Worm (Caenorhabditis elegans) whole organism, L2 larva: ENCODE results near the gene Y66C5A.2.
A peak's percentile ranks its signal among the peaks of the same experiment; 100 is the strongest.

ENCODE experiments used
- C34F6.9 ChIP-seq: fragments of 150-350 bp; optimal IDR thresholded peaks from 2 replicates; lab custom pipeline; 2014; ENCODE audit warnings: missing biosample characterization, missing genetic modification characterization
- F13H6.1 ChIP-seq: sonication (generic microtip); optimal IDR thresholded peaks from 2 replicates; lab custom pipeline; 2016; ENCODE audit warnings: missing genetic modification characterization, missing compliant biosample characterization
- Y55F3AM.14 ChIP-seq: fragments of 200-800 bp; sonication (Bioruptor generic); optimal IDR thresholded peaks from 2 replicates; lab custom pipeline; 2018; ENCODE audit warnings: mild to moderate bottlenecking, missing genetic modification characterization, missing compliant biosample characterization
- alr-1 ChIP-seq: fragments of 150-350 bp; optimal IDR thresholded peaks from 2 replicates; lab custom pipeline; 2014; ENCODE audit warnings: missing biosample characterization, missing genetic modification characterization
- ama-1 ChIP-seq: fragments of 150-350 bp; optimal IDR thresholded peaks from 2 replicates; lab custom pipeline; 2018; ENCODE audit warnings: inconsistent platforms
- blmp-1 ChIP-seq: sonication (generic microtip); optimal IDR thresholded peaks from 2 replicates; lab custom pipeline; 2017; ENCODE audit warnings: missing genetic modification characterization, mild to moderate bottlenecking, missing compliant biosample characterization, antibody characterized with exemption, moderate library complexity; ENCODE audit not compliant: insufficient read depth
- ceh-16 ChIP-seq: fragments of 150-350 bp; optimal IDR thresholded peaks from 2 replicates; lab custom pipeline; 2014; ENCODE audit warnings: missing biosample characterization, missing genetic modification characterization
- dmd-4 ChIP-seq: sonication (generic microtip); optimal IDR thresholded peaks from 2 replicates; lab custom pipeline; 2017; ENCODE audit warnings: missing biosample characterization, missing genetic modification characterization
- egl-27 ChIP-seq: sonication (generic microtip); optimal IDR thresholded peaks from 3 replicates; lab custom pipeline; 2017; ENCODE audit warnings: missing biosample characterization, missing genetic modification reagents, missing genetic modification characterization
- elt-3 ChIP-seq: sonication (generic microtip); optimal IDR thresholded peaks from 2 replicates; lab custom pipeline; 2017; ENCODE audit warnings: missing biosample characterization, missing genetic modification characterization
- fos-1 ChIP-seq: fragments of 150-350 bp; optimal IDR thresholded peaks from 2 replicates; lab custom pipeline; 2014; ENCODE audit warnings: missing biosample characterization, missing genetic modification characterization
- gmeb-1 ChIP-seq: fragments of 150-350 bp; optimal IDR thresholded peaks from 2 replicates; lab custom pipeline; 2014; ENCODE audit warnings: missing biosample characterization, missing genetic modification characterization
- lin-11 ChIP-seq: fragments of 150-350 bp; sonication (generic microtip); optimal IDR thresholded peaks from 2 replicates; lab custom pipeline; 2014; ENCODE audit warnings: missing biosample characterization, missing genetic modification characterization, inconsistent platforms, mixed read lengths
- lin-13 ChIP-seq: fragments of 150-350 bp; optimal IDR thresholded peaks from 2 replicates; lab custom pipeline; 2014; ENCODE audit warnings: missing biosample characterization, missing genetic modification reagents, missing genetic modification characterization
- lin-39 ChIP-seq: fragments of 150-350 bp; optimal IDR thresholded peaks from 2 replicates; lab custom pipeline; 2014; ENCODE audit warnings: missing biosample characterization, missing genetic modification reagents, missing genetic modification characterization
- lsy-2 ChIP-seq, 2 experiments: fragments of 150-350 bp in 1 of 2; sonication (generic microtip) in 1 of 2; optimal IDR thresholded peaks; 2 replicates each; lab custom pipeline; 2014 to 2017; ENCODE audit warnings: missing biosample characterization in 2 of 2, missing genetic modification characterization in 2 of 2
- mbf-1 ChIP-seq: sonication (generic microtip); optimal IDR thresholded peaks from 2 replicates; lab custom pipeline; 2017; ENCODE audit warnings: missing biosample characterization, missing genetic modification characterization
- mdl-1 ChIP-seq, 2 experiments: fragments of 150-350 bp in 1 of 2; sonication (generic microtip) in 1 of 2; optimal IDR thresholded peaks; 2 replicates each; lab custom pipeline; 2017; ENCODE audit warnings: missing biosample characterization in 2 of 2, missing genetic modification characterization in 2 of 2
- nhr-12 ChIP-seq: fragments of 150-350 bp; optimal IDR thresholded peaks from 2 replicates; lab custom pipeline; 2014; ENCODE audit warnings: missing biosample characterization, missing genetic modification characterization
- nhr-129 ChIP-seq: fragments of 150-350 bp; optimal IDR thresholded peaks from 2 replicates; lab custom pipeline; 2014; ENCODE audit warnings: missing biosample characterization, missing genetic modification characterization
- nhr-21 ChIP-seq: fragments of 150-350 bp; optimal IDR thresholded peaks from 2 replicates; lab custom pipeline; 2014; ENCODE audit warnings: missing biosample characterization, missing genetic modification characterization
- nhr-23 ChIP-seq: fragments of 150-350 bp; optimal IDR thresholded peaks from 2 replicates; lab custom pipeline; 2014; ENCODE audit warnings: missing biosample characterization, missing genetic modification reagents, missing genetic modification characterization
- nhr-237 ChIP-seq: fragments of 150-350 bp; optimal IDR thresholded peaks from 2 replicates; lab custom pipeline; 2014; ENCODE audit warnings: missing biosample characterization, missing genetic modification characterization
- nhr-25 ChIP-seq: fragments of 150-350 bp; sonication (generic microtip); optimal IDR thresholded peaks from 3 replicates; lab custom pipeline; 2014; ENCODE audit warnings: missing biosample characterization, missing genetic modification characterization
- nhr-6 ChIP-seq: fragments of 150-350 bp; optimal IDR thresholded peaks from 2 replicates; lab custom pipeline; 2014; ENCODE audit warnings: missing biosample characterization, missing genetic modification characterization
- peb-1 ChIP-seq: fragments of 150-350 bp; optimal IDR thresholded peaks from 2 replicates; lab custom pipeline; 2014; ENCODE audit warnings: missing biosample characterization, missing genetic modification characterization
- sem-4 ChIP-seq: fragments of 150-350 bp; optimal IDR thresholded peaks from 2 replicates; lab custom pipeline; 2014; ENCODE audit warnings: missing biosample characterization, missing genetic modification reagents, missing genetic modification characterization
- sma-3 ChIP-seq: sonication (generic microtip); optimal IDR thresholded peaks from 2 replicates; lab custom pipeline; 2016; ENCODE audit warnings: missing genetic modification reagents, missing genetic modification characterization, missing compliant biosample characterization
- sma-9 ChIP-seq, 2 experiments: fragments of 150-350 bp in 1 of 2; sonication (generic microtip) in 1 of 2; optimal IDR thresholded peaks; 2 replicates each; lab custom pipeline; 2014 to 2016; ENCODE audit warnings: missing genetic modification characterization in 2 of 2, mild to moderate bottlenecking in 1 of 2, missing biosample characterization in 1 of 2, missing compliant biosample characterization in 1 of 2, missing genetic modification reagents in 1 of 2, moderate library complexity in 1 of 2
- snpc-4 ChIP-seq: fragments of 150-350 bp; optimal IDR thresholded peaks from 2 replicates; lab custom pipeline; 2014; ENCODE audit warnings: missing biosample characterization, missing genetic modification characterization
- unc-39 ChIP-seq: fragments of 150-350 bp; optimal IDR thresholded peaks from 2 replicates; lab custom pipeline; 2014; ENCODE audit warnings: missing biosample characterization, missing genetic modification characterization
- unc-55 ChIP-seq: fragments of 150-350 bp; sonication (generic microtip); optimal IDR thresholded peaks from 3 replicates; lab custom pipeline; 2014; ENCODE audit warnings: missing biosample characterization, missing genetic modification reagents, missing genetic modification characterization
- unc-62 ChIP-seq: fragments of 150-350 bp; optimal IDR thresholded peaks from 2 replicates; lab custom pipeline; 2014; ENCODE audit warnings: missing biosample characterization, missing genetic modification reagents, missing genetic modification characterization
- zag-1 ChIP-seq: fragments of 150-350 bp; optimal IDR thresholded peaks from 2 replicates; lab custom pipeline; 2014; ENCODE audit warnings: missing biosample characterization, missing genetic modification characterization
- ztf-1 ChIP-seq: fragments of 200-800 bp; sonication (Bioruptor generic); conservative IDR thresholded peaks from 2 replicates; pipeline ENCODE4 v1.3.6; 2022; ENCODE audit warnings: missing genetic modification characterization, missing compliant biosample characterization
- ztf-4 ChIP-seq: fragments of 150-350 bp; optimal IDR thresholded peaks from 2 replicates; lab custom pipeline; 2014; ENCODE audit warnings: missing biosample characterization, missing genetic modification characterization

Y66C5A.2 gene

DNA sequence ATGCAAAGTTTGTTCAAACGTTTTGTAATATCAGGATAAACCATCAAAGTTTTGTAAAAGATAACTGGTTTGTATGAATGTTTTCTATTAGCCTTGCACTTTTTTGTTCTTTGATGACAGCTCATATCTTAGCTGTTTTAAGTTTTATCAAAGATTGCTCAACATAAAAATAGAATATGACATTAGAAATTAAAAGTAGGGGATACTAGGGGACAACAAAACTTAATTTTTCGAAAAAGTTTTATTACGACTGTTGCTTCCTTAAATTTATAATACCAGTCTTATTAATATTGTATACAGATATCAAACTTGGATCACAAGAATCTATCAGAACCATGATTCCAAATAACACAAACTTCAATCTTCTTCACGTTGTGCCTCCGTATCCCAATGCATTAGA is 35.3 kb downstream of the Y66C5A.2 start, which contains the start of gene ztf-14:
Gene ztf-14, plus strand, starts transcription at position 301 of the 400 bp plus-strand sequence.
- TF ChIP-seq lsy-2 (tag; optimal IDR thresholded peaks at IDR 0.05; lab: Kevin White, UChicago): no peak
- no peak for TF ChIP-seq sma-3
- TF ChIP-seq zag-1 (tag; lab: Kevin White, UChicago): no peak
- no peak for TF ChIP-seq Y55F3AM.14 (GFP tag; lab: Kevin White, UChicago)
- no peak for TF ChIP-seq lin-11 (tag; lab: Kevin White, UChicago)
- no peak for TF ChIP-seq dmd-4
- no peak for TF ChIP-seq lin-39 (tag; lab: Kevin White, UChicago)
- TF ChIP-seq alr-1 (tag; lab: Kevin White, UChicago): no peak
- TF ChIP-seq nhr-12 (tag; lab: Kevin White, UChicago): no peak
- TF ChIP-seq nhr-21: no peak
- no peak for TF ChIP-seq ztf-1 (GFP tag; lab: Robert Waterston, UW)

DNA sequence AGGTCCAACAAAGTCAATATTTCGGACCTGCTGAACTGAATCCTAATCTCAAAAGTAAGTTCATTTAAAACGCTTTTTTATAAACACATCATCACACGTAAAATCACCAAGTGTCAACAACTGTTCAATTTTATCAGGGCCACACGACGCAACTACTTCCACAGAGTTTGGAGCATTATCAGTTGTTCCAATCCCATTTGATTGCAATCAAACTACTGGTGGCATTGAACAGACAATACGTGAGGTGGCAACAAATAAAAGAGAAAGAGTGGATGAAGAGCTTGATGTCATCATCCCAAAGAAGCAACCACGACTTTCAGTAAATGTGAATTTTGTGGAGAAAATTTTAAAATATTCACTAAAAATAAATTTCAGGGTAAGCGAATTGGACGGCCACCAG is 36.0 kb downstream of the Y66C5A.2 start:
- TF ChIP-seq lin-39 (tag; lab: Kevin White, UChicago) (no peak), C34F6.9 (tag; lab: Kevin White, UChicago) (no peak), ztf-4 (tag; lab: Kevin White, UChicago) (no peak), nhr-129 (tag; lab: Kevin White, UChicago) (peak; percentile 20), nhr-237 (tag; lab: Kevin White, UChicago) (no peak), peb-1 (tag; lab: Kevin White, UChicago) (no peak), lin-11 (tag; lab: Kevin White, UChicago) (no peak), F13H6.1 (no peak), fos-1 (tag; lab: Kevin White, UChicago) (no peak), lsy-2 (tag; optimal IDR thresholded peaks at IDR 0.05; lab: Kevin White, UChicago) (peak in 1 of 2 experiments; percentile 35), nhr-25 (no peak), unc-55 (GFP tag; lab: Kevin White, UChicago) (no peak), sma-9 (GFP tag; optimal IDR thresholded peaks at IDR 0.05; lab: Kevin White, UChicago) (peak; percentile 49), sma-9 (tag; optimal IDR thresholded peaks at IDR 0.05; lab: Kevin White, UChicago) (no peak), elt-3 (tag; lab: Kevin White, UChicago) (no peak), alr-1 (tag; lab: Kevin White, UChicago) (no peak), nhr-21 (no peak), sma-3 (no peak)

DNA sequence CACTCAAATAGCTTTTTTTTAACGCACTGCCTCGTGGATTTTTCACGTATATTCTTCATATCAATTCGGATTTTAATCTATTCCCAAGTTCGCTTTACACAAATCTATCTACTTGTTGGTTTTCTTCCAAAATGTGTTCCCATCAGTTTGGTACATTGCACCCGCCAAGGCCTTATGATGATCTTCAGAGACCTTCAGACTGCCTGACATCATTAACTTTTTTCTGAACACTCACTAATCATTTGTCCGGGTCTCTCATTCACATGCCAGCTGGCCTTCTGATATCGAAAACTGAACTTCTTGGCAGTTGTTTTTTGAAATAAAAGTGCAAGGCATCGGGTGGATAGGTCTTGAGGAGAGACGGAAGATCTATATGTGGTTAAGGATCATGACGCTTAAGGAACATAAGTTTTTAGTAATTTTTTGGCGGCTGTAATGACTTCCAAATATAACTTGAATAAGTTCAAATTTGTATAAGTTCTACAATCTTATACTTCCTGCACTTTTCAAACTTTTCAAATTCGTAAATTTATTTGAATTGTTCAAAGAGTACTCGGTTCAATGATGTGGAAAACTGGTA is 39.4 kb downstream of the Y66C5A.2 start:
- TF ChIP-seq ceh-16 (tag; lab: Kevin White, UChicago): no peak
- TF ChIP-seq sma-9 (GFP tag; optimal IDR thresholded peaks at IDR 0.05; lab: Kevin White, UChicago): peak; percentile 57
- TF ChIP-seq sma-9 (tag; optimal IDR thresholded peaks at IDR 0.05; lab: Kevin White, UChicago): no peak
- TF ChIP-seq, all 48 proteins: peak for 1

DNA sequence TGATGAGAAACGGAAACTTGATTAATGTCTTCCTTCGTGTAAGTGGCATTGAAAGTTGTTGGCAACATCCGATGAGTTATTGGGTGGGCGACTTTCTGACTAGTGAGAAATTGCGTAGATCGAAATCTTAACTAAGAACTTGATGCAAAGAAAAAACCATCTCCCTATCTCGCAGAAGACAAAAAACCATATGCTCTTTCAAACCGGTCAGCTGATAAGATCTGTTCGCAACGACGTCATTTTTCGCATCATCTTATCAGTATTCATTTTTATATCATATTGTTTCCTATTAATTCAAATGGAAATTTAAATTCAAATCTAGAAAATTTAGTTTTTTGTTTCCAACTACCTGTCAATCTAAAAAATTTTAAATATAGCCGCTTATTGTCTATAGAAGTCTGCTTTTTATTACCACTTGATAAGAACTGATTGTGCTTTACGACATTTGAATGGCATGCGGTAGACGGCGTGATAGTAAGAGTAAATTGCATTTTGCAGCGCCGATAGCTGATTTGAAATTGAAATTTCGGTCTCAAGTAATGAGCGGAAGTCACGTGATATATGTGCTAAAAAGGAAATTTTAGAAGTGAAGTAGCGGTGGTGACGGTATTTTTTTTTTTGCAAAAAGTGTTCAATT is 40.0 kb downstream of the Y66C5A.2 start:
- peak; percentile 28 for TF ChIP-seq gmeb-1 (tag; lab: Kevin White, UChicago)
- TF ChIP-seq nhr-129 (tag; lab: Kevin White, UChicago): peak; percentile 32
- peak; percentile 73 for TF ChIP-seq sma-9 (GFP tag; optimal IDR thresholded peaks at IDR 0.05; lab: Kevin White, UChicago)
- no peak for TF ChIP-seq sma-9 (tag; optimal IDR thresholded peaks at IDR 0.05; lab: Kevin White, UChicago)
- TF ChIP-seq snpc-4 (tag; lab: Kevin White, UChicago): no peak
- TF ChIP-seq ceh-16 (tag; lab: Kevin White, UChicago): peak; percentile 96
- TF ChIP-seq fos-1 (tag; lab: Kevin White, UChicago): peak; percentile 62
- peak; percentile 71 for TF ChIP-seq blmp-1
- peak; percentile 20 for TF ChIP-seq sma-3
- TF ChIP-seq nhr-25: peak; percentile 87
- TF ChIP-seq Y55F3AM.14 (GFP tag; lab: Kevin White, UChicago): no peak

DNA sequence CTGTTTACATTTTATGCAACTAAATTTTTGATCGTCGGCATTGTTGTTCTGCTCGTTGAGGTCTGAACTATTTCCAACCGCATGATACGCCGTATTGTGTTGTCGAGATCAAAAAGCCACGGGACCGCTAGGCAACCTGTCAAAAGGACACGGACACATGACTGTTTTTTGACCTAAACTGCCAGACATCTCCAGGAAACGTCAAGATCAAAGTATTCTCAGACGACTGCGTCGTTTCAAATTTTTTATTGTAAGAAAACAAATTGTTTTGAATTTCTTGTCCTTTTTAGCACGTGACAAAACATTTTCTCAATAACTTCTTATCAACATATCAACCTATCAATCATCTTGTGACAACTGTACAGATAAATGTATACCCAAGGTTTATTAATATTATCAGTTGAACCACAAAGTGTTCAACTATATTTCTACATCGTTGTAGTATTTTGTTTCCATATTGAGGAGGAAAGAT is 41.6 kb downstream of the Y66C5A.2 start:
- TF ChIP-seq fos-1 (tag; lab: Kevin White, UChicago) (peak; percentile 58), lin-11 (tag; lab: Kevin White, UChicago) (no peak), nhr-25 (peak; percentile 84), unc-62 (GFP tag; lab: Kevin White, UChicago) (no peak), lin-13 (GFP tag; lab: Kevin White, UChicago) (peak; percentile 56), zag-1 (tag; lab: Kevin White, UChicago) (no peak), ama-1 (lab: Kevin White, UChicago) (peak; percentile 20), elt-3 (tag; lab: Kevin White, UChicago) (no peak), mbf-1 (tag; lab: Kevin White, UChicago) (no peak), F13H6.1 (peak; percentile 48), peb-1 (tag; lab: Kevin White, UChicago) (no peak), lsy-2 (tag; optimal IDR thresholded peaks at IDR 0.05; lab: Kevin White, UChicago) (peak in 1 of 2 experiments; percentile 52), nhr-6 (tag; lab: Kevin White, UChicago) (no peak), mdl-1 (tag; optimal IDR thresholded peaks at IDR 0.05; lab: Kevin White, UChicago) (no peak), egl-27 (no peak), Y55F3AM.14 (GFP tag; lab: Kevin White, UChicago) (no peak), unc-39 (tag; lab: Kevin White, UChicago) (no peak), nhr-12 (tag; lab: Kevin White, UChicago) (no peak), sma-9 (GFP tag; optimal IDR thresholded peaks at IDR 0.05; lab: Kevin White, UChicago) (peak; percentile 77), sma-9 (tag; optimal IDR thresholded peaks at IDR 0.05; lab: Kevin White, UChicago) (no peak), lin-39 (tag; lab: Kevin White, UChicago) (no peak), nhr-21 (peak; percentile 75), nhr-129 (tag; lab: Kevin White, UChicago) (peak; percentile 81), ztf-1 (GFP tag; lab: Robert Waterston, UW) (no peak), gmeb-1 (tag; lab: Kevin White, UChicago) (peak; percentile 46), ztf-4 (tag; lab: Kevin White, UChicago) (no peak), snpc-4 (tag; lab: Kevin White, UChicago) (no peak), sma-3 (peak; percentile 78), C34F6.9 (tag; lab: Kevin White, UChicago) (peak; percentile 37), sem-4 (tag; lab: Kevin White, UChicago) (no peak), nhr-23 (tag; lab: Kevin White, UChicago) (no peak), dmd-4 (no peak)
